Worm (Caenorhabditis elegans) whole organism, early embryonic: Measurements from ENCODE around the gene pps-1.

Experiments
- B0310.2 ChIP-seq: sonication (generic microtip); optimal IDR thresholded peaks from 2 replicates; lab custom pipeline; 2016; ENCODE audit warnings: mild to moderate bottlenecking, missing genetic modification characterization, missing compliant biosample characterization
- F13C5.2 ChIP-seq: sonication (generic microtip); optimal IDR thresholded peaks from 2 replicates; lab custom pipeline; 2017; ENCODE audit warnings: mild to moderate bottlenecking, missing genetic modification characterization, inconsistent platforms, missing compliant biosample characterization
- aly-1 ChIP-seq: sonication (generic microtip); optimal IDR thresholded peaks from 2 replicates; lab custom pipeline; 2016; ENCODE audit warnings: missing genetic modification characterization, missing compliant biosample characterization
- ama-1 ChIP-seq: fragments of 150-350 bp; optimal IDR thresholded peaks from 2 replicates; lab custom pipeline; 2014
- ceh-13 ChIP-seq: fragments of 200-800 bp; sonication (Bioruptor generic); optimal IDR thresholded peaks from 2 replicates; lab custom pipeline; 2018; ENCODE audit warnings: mild to moderate bottlenecking, missing genetic modification characterization, missing compliant biosample characterization
- ceh-36 ChIP-seq: sonication (generic microtip); optimal IDR thresholded peaks from 2 replicates; lab custom pipeline; 2016; ENCODE audit warnings: missing genetic modification characterization, inconsistent platforms, missing compliant biosample characterization
- ets-7 ChIP-seq: sonication (generic microtip); optimal IDR thresholded peaks from 2 replicates; lab custom pipeline; 2016; ENCODE audit warnings: missing genotype, missing genetic modification characterization, missing compliant biosample characterization
- flt-1 ChIP-seq: fragments of 200-800 bp; sonication (Bioruptor generic); IDR thresholded peaks from 2 replicates; pipeline ENCODE4 v1.3.6; 2022; ENCODE audit warnings: missing genetic modification characterization, missing compliant biosample characterization
- hmbx-1 ChIP-seq: sonication (generic microtip); optimal IDR thresholded peaks from 2 replicates; lab custom pipeline; 2016; ENCODE audit warnings: mild to moderate bottlenecking, missing genetic modification characterization, missing compliant biosample characterization
- hmg-4 ChIP-seq: fragments of 200-800 bp; sonication (Bioruptor generic); optimal IDR thresholded peaks from 2 replicates; lab custom pipeline; 2018; ENCODE audit warnings: mild to moderate bottlenecking, missing genetic modification characterization, missing compliant biosample characterization
- hnd-1 ChIP-seq: sonication (generic microtip); optimal IDR thresholded peaks from 2 replicates; lab custom pipeline; 2016; ENCODE audit warnings: missing genetic modification characterization, missing compliant biosample characterization
- pes-1 ChIP-seq: fragments of 200-800 bp; sonication (Bioruptor generic); IDR thresholded peaks from 2 replicates; pipeline ENCODE4 v1.3.6; 2022; ENCODE audit warnings: missing genetic modification reagents, missing genetic modification characterization, missing compliant biosample characterization
- scrt-1 ChIP-seq: fragments of 200-800 bp; sonication (Bioruptor generic); IDR thresholded peaks from 2 replicates; pipeline ENCODE4 v1.3.6; 2022; ENCODE audit warnings: missing genetic modification characterization, missing compliant biosample characterization
- sea-1 ChIP-seq: fragments of 200-800 bp; sonication (Bioruptor generic); conservative IDR thresholded peaks from 2 replicates; pipeline ENCODE4 v1.3.6; 2022; ENCODE audit warnings: missing genetic modification characterization, missing compliant biosample characterization
- tbx-11 ChIP-seq: fragments of 200-800 bp; sonication (Bioruptor generic); IDR thresholded peaks from 2 replicates; pipeline ENCODE4 v1.3.6; 2022; ENCODE audit warnings: missing genetic modification characterization, missing compliant biosample characterization
- tbx-37 ChIP-seq: fragments of 200-800 bp; sonication (Bioruptor generic); conservative IDR thresholded peaks from 2 replicates; pipeline ENCODE4 v1.3.6; 2022; ENCODE audit warnings: missing genetic modification reagents, missing genetic modification characterization, missing compliant biosample characterization
- tra-4 ChIP-seq: sonication (generic microtip); optimal IDR thresholded peaks from 2 replicates; lab custom pipeline; 2017; ENCODE audit warnings: missing genetic modification characterization, missing compliant biosample characterization

Gene pps-1

ce11 chrIV:10128906-10129386 is 32.9 kb upstream of the pps-1 start, which contains the start of the genes gtbp-1 and K08F4.3:
TSS of gene gtbp-1 (minus strand) at chrIV:10128956.
TSS of gene K08F4.3 (plus strand) at chrIV:10129257.
- TF ChIP-seq scrt-1 (GFP tag; lab: Robert Waterston, UW): no peak
- no peak for TF ChIP-seq hnd-1 (tag; lab: Kevin White, UChicago)
- TF ChIP-seq B0310.2: no peak
- no peak for TF ChIP-seq flt-1 (GFP tag; lab: Robert Waterston, UW)
- TF ChIP-seq sea-1 (GFP tag; lab: Robert Waterston, UW): no peak
- TF ChIP-seq ceh-36 (tag; lab: Kevin White, UChicago): no peak
- no peak for TF ChIP-seq ets-7 (tag; lab: Kevin White, UChicago)
- TF ChIP-seq F13C5.2: no peak
- no peak for TF ChIP-seq aly-1
- TF ChIP-seq pes-1: no peak
- TF ChIP-seq tbx-37 (GFP tag; lab: Robert Waterston, UW): no peak
- no peak for TF ChIP-seq tbx-11
- TF ChIP-seq hmg-4 (GFP tag; lab: Kevin White, UChicago): no peak
- no peak for TF ChIP-seq ama-1
- no peak for TF ChIP-seq ceh-13
- TF ChIP-seq hmbx-1 (tag; lab: Kevin White, UChicago): no peak
- TF ChIP-seq tra-4 (tag; lab: Kevin White, UChicago): no peak

ce11 chrIV:10129957-10130356 is 31.8 kb upstream of the pps-1 start, which contains the start of gene glt-3:
TSS of gene glt-3 (plus strand) at chrIV:10130257.
- TF ChIP-seq tra-4 (tag; lab: Kevin White, UChicago) (no peak), ama-1 (no peak), ceh-36 (tag; lab: Kevin White, UChicago) (no peak), scrt-1 (GFP tag; lab: Robert Waterston, UW) (no peak), B0310.2 (no peak), tbx-37 (GFP tag; lab: Robert Waterston, UW) (no peak), flt-1 (GFP tag; lab: Robert Waterston, UW) (no peak), ceh-13 (no peak), hmbx-1 (tag; lab: Kevin White, UChicago) (no peak), hnd-1 (tag; lab: Kevin White, UChicago) (no peak), ets-7 (tag; lab: Kevin White, UChicago) (no peak), F13C5.2 (no peak), aly-1 (no peak), pes-1 (no peak), hmg-4 (GFP tag; lab: Kevin White, UChicago) (no peak)

- TF ChIP-seq scrt-1 (GFP tag; lab: Robert Waterston, UW): no peak
- TF ChIP-seq B0310.2: no peak
- TF ChIP-seq tbx-37 (GFP tag; lab: Robert Waterston, UW): no peak
- TF ChIP-seq hmg-4 (GFP tag; lab: Kevin White, UChicago): no peak
- TF ChIP-seq flt-1 (GFP tag; lab: Robert Waterston, UW): no peak
- no peak for TF ChIP-seq ets-7 (tag; lab: Kevin White, UChicago)
- TF ChIP-seq aly-1: no peak
- TF ChIP-seq hnd-1 (tag; lab: Kevin White, UChicago): no peak
- TF ChIP-seq ceh-36 (tag; lab: Kevin White, UChicago): no peak
Measured at ce11 chrIV:10135817-10136216, 26.0 kb upstream of the pps-1 start, which contains the start of gene K08F4.5. TSS of gene K08F4.5 (minus strand) at chrIV:10135917.

- TF ChIP-seq ama-1 (no peak), B0310.2 (no peak), F13C5.2 (no peak), ets-7 (tag; lab: Kevin White, UChicago) (no peak), scrt-1 (GFP tag; lab: Robert Waterston, UW) (no peak), sea-1 (GFP tag; lab: Robert Waterston, UW) (no peak), tbx-11 (no peak), flt-1 (GFP tag; lab: Robert Waterston, UW) (no peak), ceh-36 (tag; lab: Kevin White, UChicago) (no peak), hmbx-1 (tag; lab: Kevin White, UChicago) (no peak), tbx-37 (GFP tag; lab: Robert Waterston, UW) (no peak), tra-4 (tag; lab: Kevin White, UChicago) (no peak), aly-1 (no peak), hmg-4 (GFP tag; lab: Kevin White, UChicago) (no peak), ceh-13 (no peak), pes-1 (no peak), hnd-1 (tag; lab: Kevin White, UChicago) (no peak)
Measured at ce11 chrIV:10137804-10138203, 24.0 kb upstream of the pps-1 start, which contains the start of gene K08F4.12. TSS of gene K08F4.12 (plus strand) at chrIV:10138104.

ce11 chrIV:10140143-10140542 is 21.7 kb upstream of the pps-1 start, which contains the start of gene gst-3:
TSS of gene gst-3 (minus strand) at chrIV:10140243.
- TF ChIP-seq scrt-1 (GFP tag; lab: Robert Waterston, UW) (no peak), tra-4 (tag; lab: Kevin White, UChicago) (no peak), tbx-37 (GFP tag; lab: Robert Waterston, UW) (no peak), ceh-36 (tag; lab: Kevin White, UChicago) (no peak), hmg-4 (GFP tag; lab: Kevin White, UChicago) (no peak), aly-1 (no peak)

ce11 chrIV:10141930-10142505 is 19.8 kb upstream of the pps-1 start, which contains the start of the genes gst-2, gst-4 and dhs-12:
TSS of gene gst-2 (minus strand) at chrIV:10142061.
TSS of gene gst-4 (plus strand) at chrIV:10142225.
TSS of gene dhs-12 (plus strand) at chrIV:10142455.
- no peak for TF ChIP-seq ets-7 (tag; lab: Kevin White, UChicago)
- no peak for TF ChIP-seq scrt-1 (GFP tag; lab: Robert Waterston, UW)
- no peak for TF ChIP-seq hnd-1 (tag; lab: Kevin White, UChicago)
- TF ChIP-seq ceh-36 (tag; lab: Kevin White, UChicago): no peak
- TF ChIP-seq ceh-13: no peak
- TF ChIP-seq B0310.2: no peak
- TF ChIP-seq tbx-37 (GFP tag; lab: Robert Waterston, UW): no peak
- no peak for TF ChIP-seq hmbx-1 (tag; lab: Kevin White, UChicago)
- TF ChIP-seq ama-1: no peak
- no peak for TF ChIP-seq sea-1 (GFP tag; lab: Robert Waterston, UW)
- TF ChIP-seq flt-1 (GFP tag; lab: Robert Waterston, UW): no peak
- no peak for TF ChIP-seq aly-1
- no peak for TF ChIP-seq tbx-11
- TF ChIP-seq hmg-4 (GFP tag; lab: Kevin White, UChicago): no peak
- no peak for TF ChIP-seq F13C5.2

- TF ChIP-seq tra-4 (tag; lab: Kevin White, UChicago): no peak
- TF ChIP-seq sea-1 (GFP tag; lab: Robert Waterston, UW): no peak
- no peak for TF ChIP-seq hnd-1 (tag; lab: Kevin White, UChicago)
- TF ChIP-seq ceh-36 (tag; lab: Kevin White, UChicago): no peak
Measured at ce11 chrIV:10143640-10144039, 18.2 kb upstream of the pps-1 start, which contains the start of gene msp-38. TSS of gene msp-38 (minus strand) at chrIV:10143740.
